Fruit fly (Drosophila melanogaster) whole organism, embryonic: ENCODE results near the gene Hpr1.
A peak's percentile ranks its signal among the peaks of the same experiment; 100 is the strongest.

Experiments used
- Bgb ChIP-seq: fragments of 200-800 bp; sonication (Bioruptor generic); IDR thresholded peaks from 2 replicates; pipeline ENCODE4 v1.3.6; 2022; ENCODE audit warnings: missing biosample characterization, missing genetic modification characterization; ENCODE audit not compliant: partially characterized antibody
- CG10209 ChIP-seq: fragments of 200-800 bp; sonication (Bioruptor generic); optimal IDR thresholded peaks from 3 replicates; lab custom pipeline; 2017; ENCODE audit warnings: missing biosample characterization, mild to moderate bottlenecking, missing genetic modification characterization, missing genetic modification reagents
- CG10654 ChIP-seq: fragments of 200-800 bp; sonication (Bioruptor generic); optimal IDR thresholded peaks from 2 replicates; lab custom pipeline; 2016; ENCODE audit warnings: missing biosample characterization, missing genetic modification characterization
- CG10959 ChIP-seq: fragments of 200-800 bp; sonication (Bioruptor generic); IDR thresholded peaks from 2 replicates; pipeline ENCODE4 v1.3.6; 2022; ENCODE audit warnings: missing biosample characterization, missing genetic modification characterization
- CG11723 ChIP-seq: fragments of 200-800 bp; sonication (Bioruptor generic); optimal IDR thresholded peaks from 2 replicates; lab custom pipeline; 2017; ENCODE audit warnings: missing biosample characterization, mild to moderate bottlenecking, missing genetic modification characterization
- CG14441 ChIP-seq: fragments of 200-800 bp; sonication (Bioruptor generic); IDR thresholded peaks from 2 replicates; pipeline ENCODE4 v1.3.6; 2022; ENCODE audit warnings: missing biosample characterization, missing genetic modification characterization
- CG14965 ChIP-seq: fragments of 200-800 bp; sonication (Bioruptor generic); optimal IDR thresholded peaks from 2 replicates; lab custom pipeline; 2016; ENCODE audit warnings: missing biosample characterization, missing genetic modification characterization, borderline replicate concordance
- CG15696 ChIP-seq: fragments of 200-800 bp; sonication (Bioruptor generic); optimal IDR thresholded peaks from 2 replicates; lab custom pipeline; 2019; ENCODE audit warnings: missing biosample characterization, mild to moderate bottlenecking, missing genetic modification characterization, moderate library complexity
- CG17359 ChIP-seq: fragments of 200-800 bp; sonication (Bioruptor generic); optimal IDR thresholded peaks from 3 replicates; lab custom pipeline; 2018; ENCODE audit warnings: missing biosample characterization, mild to moderate bottlenecking, missing genetic modification characterization, moderate library complexity
- CG18599 ChIP-seq: fragments of 200-800 bp; sonication (Bioruptor generic); optimal IDR thresholded peaks from 3 replicates; lab custom pipeline; 2017; ENCODE audit warnings: missing biosample characterization, missing genetic modification characterization, mild to moderate bottlenecking, moderate library complexity, missing genetic modification reagents
- CG18764 ChIP-seq: fragments of 200-800 bp; sonication (Bioruptor generic); optimal IDR thresholded peaks from 3 replicates; lab custom pipeline; 2016; ENCODE audit warnings: missing biosample characterization, missing genetic modification characterization
- CG31388 ChIP-seq: fragments of 200-800 bp; sonication (Bioruptor generic); optimal IDR thresholded peaks from 2 replicates; lab custom pipeline; 2016; ENCODE audit warnings: missing biosample characterization, missing genetic modification characterization
- CG34224 ChIP-seq: fragments of 200-800 bp; sonication (Bioruptor generic); IDR thresholded peaks from 3 replicates; pipeline ENCODE4 v1.3.6; 2022; ENCODE audit warnings: missing biosample characterization, missing genetic modification characterization; ENCODE audit not compliant: partially characterized antibody
- CG4707 ChIP-seq: fragments of 200-800 bp; sonication (Bioruptor generic); optimal IDR thresholded peaks from 2 replicates; lab custom pipeline; 2018; ENCODE audit warnings: missing biosample characterization, mild to moderate bottlenecking, missing genetic modification characterization, moderate library complexity
- CG5245 ChIP-seq: fragments of 200-800 bp; sonication (Bioruptor generic); optimal IDR thresholded peaks from 3 replicates; lab custom pipeline; 2016; ENCODE audit warnings: missing biosample characterization, missing genetic modification characterization
- CG6854 ChIP-seq: fragments of 200-800 bp; sonication (Bioruptor generic); optimal IDR thresholded peaks from 3 replicates; lab custom pipeline; 2017; ENCODE audit warnings: missing biosample characterization, mild to moderate bottlenecking, missing genetic modification characterization
- CG7928 ChIP-seq: fragments of 200-800 bp; sonication (Bioruptor generic); optimal IDR thresholded peaks from 2 replicates; lab custom pipeline; 2017; ENCODE audit warnings: missing biosample characterization, mild to moderate bottlenecking, missing genetic modification characterization
- CG9437 ChIP-seq: fragments of 200-800 bp; sonication (Bioruptor generic); optimal IDR thresholded peaks from 2 replicates; lab custom pipeline; 2018; ENCODE audit warnings: missing biosample characterization, mild to moderate bottlenecking, missing genetic modification characterization
- Dbx ChIP-seq: fragments of 200-800 bp; sonication (Bioruptor generic); IDR thresholded peaks from 3 replicates; pipeline ENCODE4 v1.3.6; 2022; ENCODE audit warnings: missing biosample characterization, missing genetic modification characterization
- Deaf1 ChIP-seq: fragments of 200-800 bp; optimal IDR thresholded peaks from 3 replicates; lab custom pipeline; 2019; ENCODE audit warnings: missing biosample characterization, mild to moderate bottlenecking, missing genetic modification characterization, moderate library complexity
- Fer1 ChIP-seq: fragments of 200-800 bp; sonication (Bioruptor generic); optimal IDR thresholded peaks from 2 replicates; lab custom pipeline; 2017; ENCODE audit warnings: missing biosample characterization, mild to moderate bottlenecking, missing genetic modification characterization
- Hr78 ChIP-seq, 2 experiments: fragments of 200-800 bp in 1 of 2; fragments of >200 bp in 1 of 2; sonication (Bioruptor generic) in 1 of 2; optimal IDR thresholded peaks; 2 replicates each; lab custom pipeline; 2017 to 2019; ENCODE audit warnings: missing biosample characterization in 2 of 2, missing genetic modification characterization in 2 of 2, mild to moderate bottlenecking in 1 of 2, moderate library complexity in 1 of 2
- Lpt ChIP-seq: fragments of >200 bp; optimal IDR thresholded peaks from 2 replicates; lab custom pipeline; 2018; ENCODE audit warnings: missing biosample characterization, missing genetic modification characterization
- MESR4 ChIP-seq: fragments of 200-800 bp; sonication (Bioruptor generic); optimal IDR thresholded peaks from 2 replicates; lab custom pipeline; 2018; ENCODE audit warnings: missing biosample characterization, mild to moderate bottlenecking, missing genetic modification characterization, moderate library complexity
- Neu2 ChIP-seq: fragments of 200-800 bp; sonication (Bioruptor generic); optimal IDR thresholded peaks from 3 replicates; lab custom pipeline; 2016; ENCODE audit warnings: missing biosample characterization, missing genetic modification characterization, borderline replicate concordance
- Sry-δ ChIP-seq: fragments of 200-800 bp; sonication (Bioruptor generic); optimal IDR thresholded peaks from 2 replicates; lab custom pipeline; 2016; ENCODE audit warnings: missing biosample characterization, missing genetic modification characterization
- YL-1 ChIP-seq: fragments of 200-800 bp; sonication (Bioruptor generic); optimal IDR thresholded peaks from 3 replicates; lab custom pipeline; 2017; ENCODE audit warnings: missing biosample characterization, mild to moderate bottlenecking, missing genetic modification characterization
- amos ChIP-seq: fragments of 200-800 bp; sonication (Bioruptor generic); IDR thresholded peaks from 2 replicates; pipeline ENCODE4 v1.3.6; 2022; ENCODE audit warnings: missing biosample characterization, missing genetic modification characterization; ENCODE audit not compliant: partially characterized antibody
- ash1 ChIP-seq: fragments of 200-800 bp; sonication (Bioruptor generic); optimal IDR thresholded peaks from 2 replicates; lab custom pipeline; 2018; ENCODE audit warnings: missing biosample characterization, mild to moderate bottlenecking, missing genetic modification characterization
- bab2 ChIP-seq: fragments of 200-800 bp; sonication (Bioruptor generic); optimal IDR thresholded peaks from 2 replicates; lab custom pipeline; 2016; ENCODE audit warnings: missing biosample characterization, missing genetic modification characterization
- btn ChIP-seq: fragments of 200-800 bp; sonication (Bioruptor generic); optimal IDR thresholded peaks from 2 replicates; lab custom pipeline; 2016; ENCODE audit warnings: missing biosample characterization, missing genetic modification characterization
- chif ChIP-seq, 2 experiments: fragments of 200-800 bp; sonication (Bioruptor generic); optimal IDR thresholded peaks; 3 replicates each; lab custom pipeline; 2016; ENCODE audit warnings: missing biosample characterization in 2 of 2, missing genetic modification characterization in 2 of 2
- dm ChIP-seq: fragments of 200-800 bp; sonication (Bioruptor generic); optimal IDR thresholded peaks from 3 replicates; lab custom pipeline; 2016; ENCODE audit warnings: missing biosample characterization, missing genetic modification characterization
- ftz-f1 ChIP-seq: fragments of 200-800 bp; sonication (Bioruptor generic); optimal IDR thresholded peaks from 2 replicates; lab custom pipeline; 2016; ENCODE audit warnings: missing biosample characterization, missing genetic modification characterization
- fu2 ChIP-seq: fragments of 200-800 bp; sonication (Bioruptor generic); optimal IDR thresholded peaks from 2 replicates; lab custom pipeline; 2016; ENCODE audit warnings: missing biosample characterization, missing genetic modification characterization
- gfzf ChIP-seq: fragments of 200-800 bp; sonication (Bioruptor generic); optimal IDR thresholded peaks from 2 replicates; lab custom pipeline; 2016; ENCODE audit warnings: missing biosample characterization, mild to moderate bottlenecking, missing genetic modification characterization, moderate library complexity
- gsb ChIP-seq: fragments of 200-800 bp; sonication (Bioruptor generic); IDR thresholded peaks from 2 replicates; pipeline ENCODE4 v1.3.6; 2022; ENCODE audit warnings: missing biosample characterization, missing genetic modification characterization
- ind ChIP-seq: fragments of 200-800 bp; sonication (Bioruptor generic); optimal IDR thresholded peaks from 3 replicates; lab custom pipeline; 2016; ENCODE audit warnings: missing biosample characterization, missing genetic modification characterization
- odd ChIP-seq: fragments of 200-800 bp; sonication (Bioruptor generic); optimal IDR thresholded peaks from 2 replicates; lab custom pipeline; 2017; ENCODE audit warnings: missing biosample characterization, mild to moderate bottlenecking, missing genetic modification characterization
- pfk ChIP-seq: fragments of 200-800 bp; sonication (Bioruptor generic); optimal IDR thresholded peaks from 2 replicates; lab custom pipeline; 2018; ENCODE audit warnings: missing biosample characterization, mild to moderate bottlenecking, missing genetic modification characterization, moderate library complexity
- phol ChIP-seq: fragments of 200-800 bp; sonication (Bioruptor generic); optimal IDR thresholded peaks from 3 replicates; lab custom pipeline; 2018; ENCODE audit warnings: missing biosample characterization, mild to moderate bottlenecking, missing genetic modification characterization, moderate library complexity
- psq ChIP-seq: fragments of 200-800 bp; sonication (Bioruptor generic); optimal IDR thresholded peaks from 2 replicates; lab custom pipeline; 2017; ENCODE audit warnings: missing biosample characterization, missing genetic modification characterization
- pzg ChIP-seq: fragments of 200-800 bp; sonication (Bioruptor generic); optimal IDR thresholded peaks from 3 replicates; lab custom pipeline; 2018; ENCODE audit warnings: missing biosample characterization, mild to moderate bottlenecking, missing genetic modification characterization, moderate library complexity
- sob ChIP-seq: fragments of 200-800 bp; sonication (Bioruptor generic); IDR thresholded peaks from 2 replicates; pipeline ENCODE4 v1.3.6; 2022; ENCODE audit warnings: missing biosample characterization, missing genetic modification characterization
- twi ChIP-seq: fragments of 200-800 bp; optimal IDR thresholded peaks from 2 replicates; lab custom pipeline; 2019; ENCODE audit warnings: missing biosample characterization, mild to moderate bottlenecking, missing genetic modification characterization, moderate library complexity
- vvl ChIP-seq: fragments of 200-800 bp; sonication (Bioruptor generic); IDR thresholded peaks from 2 replicates; pipeline ENCODE4 v1.3.6; 2022; ENCODE audit warnings: missing biosample characterization, missing genetic modification characterization
- zf30C ChIP-seq: fragments of 200-800 bp; sonication (Bioruptor generic); optimal IDR thresholded peaks from 3 replicates; lab custom pipeline; 2018; ENCODE audit warnings: missing biosample characterization, mild to moderate bottlenecking, missing genetic modification characterization

Hpr1 gene

dm6 chr3R:5778731-5779593 lies 42.3 kb downstream of the Hpr1 start, which contains the start of gene jagn (continued):
- TF ChIP-seq Neu2 (no peak), btn (GFP tag; lab: Kevin White, UChicago) (no peak), CG14965 (no peak), amos (GFP tag; lab: Robert Waterston, UW) (peak; percentile 100), vvl (GFP tag; lab: Robert Waterston, UW) (peak; percentile 74), CG5245 (GFP tag; lab: Kevin White, UChicago) (peak; percentile 12), Bgb (peak; percentile 100), CG4707 (GFP tag; lab: Kevin White, UChicago) (no peak), Lpt (no peak), phol (tag; lab: Kevin White, UChicago) (peak; percentile 49), CG7928 (peak; percentile 6), gfzf (GFP tag; lab: Kevin White, UChicago) (peak; percentile 32), ash1 (GFP tag; lab: Kevin White, UChicago) (no peak), Deaf1 (peak; percentile 41), CG14441 (GFP tag; lab: Robert Waterston, UW) (peak; percentile 27; the same call in 1 of the 2 replicates), MESR4 (GFP tag; lab: Kevin White, UChicago) (peak; percentile 93), dm (GFP tag; lab: Kevin White, UChicago) (peak; percentile 55), chif (GFP tag; optimal IDR thresholded peaks at IDR 0.05; lab: Kevin White, UChicago) (peak in 1 of 2 experiments; percentile 33), CG34224 (GFP tag; lab: Robert Waterston, UW) (peak; percentile 98), Dbx (peak; percentile 83), CG18764 (GFP tag; lab: Kevin White, UChicago) (peak; percentile 44), CG18599 (GFP tag; lab: Kevin White, UChicago) (peak; percentile 2), ind (GFP tag; lab: Kevin White, UChicago) (peak; percentile 60), fu2 (GFP tag; lab: Kevin White, UChicago) (peak; percentile 41), CG9437 (GFP tag; lab: Kevin White, UChicago) (peak; percentile 10), CG10959 (GFP tag; lab: Robert Waterston, UW) (no peak), pzg (peak; percentile 90), psq (GFP tag; lab: Kevin White, UChicago) (peak; percentile 31), twi (tag; lab: Kevin White, UChicago) (peak; percentile 4), CG31388 (no peak), Sry-δ (GFP tag; lab: Kevin White, UChicago) (peak; percentile 98), bab2 (GFP tag; lab: Kevin White, UChicago) (peak; percentile 60), CG11723 (GFP tag; lab: Kevin White, UChicago) (peak; percentile 54), ftz-f1 (no peak), odd (GFP tag; lab: Kevin White, UChicago) (peak; percentile 30), Hr78 (GFP tag; optimal IDR thresholded peaks at IDR 0.05; lab: Kevin White, UChicago) (no peak), Fer1 (GFP tag; lab: Kevin White, UChicago) (peak; percentile 39), CG6854 (peak; percentile 0), CG10209 (GFP tag; lab: Kevin White, UChicago) (peak; percentile 26), CG17359 (peak; percentile 31), CG15696 (tag; lab: Kevin White, UChicago) (peak; percentile 13), gsb (GFP tag; lab: Robert Waterston, UW) (peak; percentile 57), YL-1 (peak; percentile 84), sob (GFP tag; lab: Robert Waterston, UW) (peak; percentile 72; the same call in 1 of the 2 replicates), CG10654 (GFP tag; lab: Kevin White, UChicago) (no peak), pfk (GFP tag; lab: Kevin White, UChicago) (no peak), zf30C (GFP tag; lab: Kevin White, UChicago) (no peak)
